Fruit fly (Drosophila melanogaster) S2 (cell line): Measurements from ENCODE around the gene ctrip.

Experiments
- CG8478 ChIP-seq: fragments of >200 bp; optimal IDR thresholded peaks from 2 replicates; lab custom pipeline; 2018
- CTCF ChIP-seq, 2 experiments: fragments of >200 bp; optimal IDR thresholded peaks; 2 replicates each; lab custom pipeline; 2018

DNA sequence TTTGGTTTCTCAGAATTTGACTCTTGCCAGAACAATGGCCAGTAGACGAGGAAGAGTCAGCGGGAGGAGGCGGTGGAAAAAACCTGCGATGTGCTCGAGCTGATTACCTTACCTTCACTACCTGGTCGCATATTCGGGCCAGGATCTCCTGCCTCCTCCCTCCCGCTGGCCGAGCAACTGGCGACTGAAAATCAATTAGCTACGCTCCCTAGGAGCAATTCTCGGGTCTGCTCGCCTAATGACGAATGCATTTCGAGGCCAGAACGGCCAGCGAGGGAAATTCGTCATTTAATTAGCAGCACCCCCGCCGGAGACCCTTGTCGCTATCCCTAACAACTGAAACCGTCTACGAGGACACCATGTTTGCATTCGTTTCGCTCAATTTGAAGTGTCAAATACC, 46.1 kb upstream of the ctrip start:
- TF ChIP-seq CG8478 (lab: Kevin White, UChicago), result no peak
- no peak for TF ChIP-seq CTCF (optimal IDR thresholded peaks at IDR 0.05; lab: Kevin White, UChicago)
